Worm (Caenorhabditis elegans): ENCODE measurements around the gene soap-1.
A peak's percentile ranks its signal among the peaks of the same experiment; 100 is the strongest.

The soap-1 gene

ce11 chrV:7248227-7248953, 33.7 kb upstream of the soap-1 start:
- TF ChIP-seq ceh-82 (tag; optimal IDR thresholded peaks at IDR 0.05): no peak
- TF ChIP-seq nhr-85 (tag): peak; percentile 58
- TF ChIP-seq ceh-90 (tag; optimal IDR thresholded peaks at IDR 0.05): no peak
- TF ChIP-seq egl-27 (tag; optimal IDR thresholded peaks at IDR 0.05): no peak
- no peak for TF ChIP-seq zag-1 (tag; optimal IDR thresholded peaks at IDR 0.05)
- TF ChIP-seq unc-98 (GFP tag; IDR thresholded peaks at IDR 0.05): no peak
- no peak for TF ChIP-seq rnt-1 (tag; optimal IDR thresholded peaks at IDR 0.05)
- peak in 1 of 6 experiments; percentile 48 for TF ChIP-seq elt-3 (tag; optimal IDR thresholded peaks at IDR 0.05)

DNA sequence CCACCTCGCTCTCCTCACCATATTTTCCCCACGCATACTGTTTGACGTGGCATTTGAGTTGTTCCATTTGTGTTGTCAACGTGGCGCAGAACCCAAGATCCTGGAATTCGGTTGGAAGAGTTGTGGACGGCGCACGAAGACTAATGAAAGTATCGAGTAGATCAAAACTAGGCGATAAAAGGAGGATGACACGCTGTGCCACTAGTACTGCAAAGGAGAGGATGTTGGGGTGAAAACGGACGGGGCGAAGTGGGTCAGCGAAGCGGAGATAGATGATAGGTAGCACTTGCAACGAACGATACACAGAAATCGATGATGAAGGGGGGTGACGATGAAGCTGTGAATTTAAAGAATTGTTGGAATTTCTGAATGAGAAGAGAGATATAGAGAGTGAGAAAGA, 32.2 kb upstream of the soap-1 start, which contains the start of gene C05C8.7:
C05C8.7 (minus strand) TSS at position 100 of the 400 bp plus-strand sequence.
- TF ChIP-seq C16A3.4 (tag; optimal IDR thresholded peaks at IDR 0.05) (no peak), Y116A8C.19 (tag; optimal IDR thresholded peaks at IDR 0.05; ENCODE audit: borderline replicate concordance) (no peak), sptf-1 (tag; optimal IDR thresholded peaks at IDR 0.05) (no peak), vab-15 (tag; optimal IDR thresholded peaks at IDR 0.05) (no peak), blmp-1 (tag; optimal IDR thresholded peaks at IDR 0.05) (peak; percentile 92), F16B12.6 (tag; optimal IDR thresholded peaks at IDR 0.05) (no peak), ceh-90 (tag; optimal IDR thresholded peaks at IDR 0.05) (no peak), ama-1 (optimal IDR thresholded peaks at IDR 0.05) (no peak)

ce11 chrV:7239471-7239870, 24.8 kb upstream of the soap-1 start, which contains the start of gene C05C8.1:
Gene C05C8.1 (plus strand): TSS chrV:7239771.
- no peak for TF ChIP-seq vab-15 (tag; optimal IDR thresholded peaks at IDR 0.05)
- no peak for TF ChIP-seq sox-4 (tag; optimal IDR thresholded peaks at IDR 0.05)
- no peak for TF ChIP-seq efl-1 (optimal IDR thresholded peaks at IDR 0.05)
- TF ChIP-seq efl-1 (GFP tag; optimal IDR thresholded peaks at IDR 0.05 in 1 of 2): no peak
- TF ChIP-seq ceh-8 (GFP tag; optimal IDR thresholded peaks at IDR 0.05): no peak
- TF ChIP-seq aly-2 (tag; optimal IDR thresholded peaks at IDR 0.05): no peak
- TF ChIP-seq F16B12.6 (tag; optimal IDR thresholded peaks at IDR 0.05): no peak
- no peak for TF ChIP-seq ets-5 (GFP tag; IDR thresholded peaks at IDR 0.05)
- TF ChIP-seq hpl-2 (GFP tag; optimal IDR thresholded peaks at IDR 0.05): no peak
- TF ChIP-seq swsn-7 (tag; optimal IDR thresholded peaks at IDR 0.05): no peak
- no peak for TF ChIP-seq alr-1 (tag; optimal IDR thresholded peaks at IDR 0.05; ENCODE audit: borderline replicate concordance)
- TF ChIP-seq pqm-1 (tag; optimal IDR thresholded peaks at IDR 0.05): no peak

ce11 chrV:7237133-7237532, 22.4 kb upstream of the soap-1 start, which contains the start of gene hyls-1:
Gene hyls-1 (plus strand): TSS chrV:7237381.
- TF ChIP-seq ama-1 (optimal IDR thresholded peaks at IDR 0.05): no peak
- TF ChIP-seq ceh-88 (GFP tag; IDR thresholded peaks at IDR 0.05): peak; percentile 74; the same call in 1 of the 2 replicates
- no peak for TF ChIP-seq egl-27 (tag; optimal IDR thresholded peaks at IDR 0.05)
- peak; percentile 94 to 95 (median 95) for TF ChIP-seq dpl-1 (GFP tag; optimal IDR thresholded peaks at IDR 0.05)
- peak; percentile 44 for TF ChIP-seq ceh-8 (GFP tag; optimal IDR thresholded peaks at IDR 0.05)
- no peak for TF ChIP-seq pag-3 (tag; optimal IDR thresholded peaks at IDR 0.05; ENCODE audit: borderline replicate concordance, insufficient read depth)
- no peak for TF ChIP-seq unc-30 (tag; optimal IDR thresholded peaks at IDR 0.05)
- no peak for TF ChIP-seq ets-5 (GFP tag; IDR thresholded peaks at IDR 0.05)
- TF ChIP-seq aha-1 (tag; optimal IDR thresholded peaks at IDR 0.05): no peak
- TF ChIP-seq nhr-237 (tag; optimal IDR thresholded peaks at IDR 0.05): peak; percentile 51
- peak; percentile 8 for TF ChIP-seq sox-4 (tag; optimal IDR thresholded peaks at IDR 0.05)
- TF ChIP-seq mab-9 (GFP tag; IDR thresholded peaks at IDR 0.05): no peak
- peak; percentile 92 for TF ChIP-seq nhr-71 (tag; optimal IDR thresholded peaks at IDR 0.05)
- TF ChIP-seq ztf-11 (tag; optimal IDR thresholded peaks at IDR 0.05): peak in 1 of 2 experiments; percentile 51
- peak; percentile 80 for TF ChIP-seq mep-1 (tag; optimal IDR thresholded peaks at IDR 0.05)
- TF ChIP-seq fkh-8 (tag; optimal IDR thresholded peaks at IDR 0.05): peak; percentile 68
- peak; percentile 48 for TF ChIP-seq nhr-11 (tag; optimal IDR thresholded peaks at IDR 0.05)
- TF ChIP-seq aly-2 (tag; optimal IDR thresholded peaks at IDR 0.05): peak; percentile 32
- peak; percentile 95 for TF ChIP-seq skn-1 (tag; optimal IDR thresholded peaks at IDR 0.05)
- TF ChIP-seq hlh-4 (tag; optimal IDR thresholded peaks at IDR 0.05): no peak
- TF ChIP-seq sptf-1 (tag; optimal IDR thresholded peaks at IDR 0.05): no peak
- no peak for TF ChIP-seq pqm-1 (tag; optimal IDR thresholded peaks at IDR 0.05)
- peak; percentile 52 for TF ChIP-seq fos-1 (tag; optimal IDR thresholded peaks at IDR 0.05)
- TF ChIP-seq nhr-12 (tag; optimal IDR thresholded peaks at IDR 0.05): no peak
- peak; percentile 94 to 97 for TF ChIP-seq lin-35 (GFP tag; optimal IDR thresholded peaks at IDR 0.05)
- peak; percentile 78 for TF ChIP-seq unc-130 (tag; optimal IDR thresholded peaks at IDR 0.05)
- TF ChIP-seq fkh-4 (tag; optimal IDR thresholded peaks at IDR 0.05; ENCODE audit: borderline replicate concordance): peak; percentile 28
- TF ChIP-seq swsn-7 (tag; optimal IDR thresholded peaks at IDR 0.05): peak; percentile 85
- peak; percentile 62 to 92 (median 77) for TF ChIP-seq ceh-82 (tag; optimal IDR thresholded peaks at IDR 0.05)
- no peak for TF ChIP-seq mef-2 (tag; optimal IDR thresholded peaks at IDR 0.05)
